Worm (Caenorhabditis elegans): Measurements from ENCODE around the gene cyd-1.
"Not testable (repeated sequence)": the region's sequence is repeated elsewhere in the genome, so short reads cannot be mapped to it uniquely, and the experiment has no call there.

Gene cyd-1

DNA sequence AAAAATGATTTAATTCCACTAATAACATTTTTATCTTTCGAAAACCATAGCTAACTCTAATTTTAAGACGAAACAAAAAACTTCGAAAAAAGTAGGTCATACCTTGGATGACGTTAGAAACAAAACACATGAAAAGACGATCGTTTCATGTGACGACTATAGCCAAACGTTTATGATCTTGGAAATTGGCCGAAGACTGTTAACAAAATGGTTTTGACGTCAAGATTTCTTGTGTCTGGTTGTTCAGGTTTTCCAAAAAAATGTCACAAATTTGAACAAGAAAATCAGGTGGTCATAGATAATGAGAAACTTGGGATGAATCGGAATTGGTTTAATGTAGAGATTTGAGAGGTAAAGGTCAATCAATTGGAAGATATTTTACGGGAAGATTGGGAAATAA lies 22.9 kb downstream of the cyd-1 start:
- no peak for TF ChIP-seq unc-62 (GFP tag; optimal IDR thresholded peaks at IDR 0.05)

- TF ChIP-seq unc-62 (GFP tag; optimal IDR thresholded peaks at IDR 0.05) = no peak
These were observed 23.9 kb downstream of the cyd-1 start for ce11 chrII:13004160-13004871.

DNA sequence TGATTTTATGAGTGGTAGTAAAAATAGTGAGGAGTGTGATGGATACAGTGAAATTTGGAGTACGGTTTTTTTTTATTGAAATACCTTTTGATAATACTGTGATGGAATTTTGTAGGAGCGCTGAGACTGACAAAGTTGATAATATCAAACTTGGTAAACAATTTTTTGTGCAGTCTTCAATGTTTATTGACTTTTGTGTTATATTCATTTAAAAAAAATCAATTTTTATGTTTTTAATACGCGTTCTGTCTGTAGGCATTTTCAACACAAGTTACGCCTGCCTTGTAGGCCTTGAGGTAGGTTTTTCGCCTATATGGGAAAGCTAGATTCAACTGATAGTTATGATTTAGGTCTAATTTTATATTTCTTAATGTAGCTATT lies 24.5 kb downstream of the cyd-1 start:
- TF ChIP-seq unc-62 (GFP tag; optimal IDR thresholded peaks at IDR 0.05) = no peak

ce11 chrII:13006283-13006682 lies 25.9 kb downstream of the cyd-1 start:
- no peak for TF ChIP-seq unc-62 (GFP tag; optimal IDR thresholded peaks at IDR 0.05)

DNA sequence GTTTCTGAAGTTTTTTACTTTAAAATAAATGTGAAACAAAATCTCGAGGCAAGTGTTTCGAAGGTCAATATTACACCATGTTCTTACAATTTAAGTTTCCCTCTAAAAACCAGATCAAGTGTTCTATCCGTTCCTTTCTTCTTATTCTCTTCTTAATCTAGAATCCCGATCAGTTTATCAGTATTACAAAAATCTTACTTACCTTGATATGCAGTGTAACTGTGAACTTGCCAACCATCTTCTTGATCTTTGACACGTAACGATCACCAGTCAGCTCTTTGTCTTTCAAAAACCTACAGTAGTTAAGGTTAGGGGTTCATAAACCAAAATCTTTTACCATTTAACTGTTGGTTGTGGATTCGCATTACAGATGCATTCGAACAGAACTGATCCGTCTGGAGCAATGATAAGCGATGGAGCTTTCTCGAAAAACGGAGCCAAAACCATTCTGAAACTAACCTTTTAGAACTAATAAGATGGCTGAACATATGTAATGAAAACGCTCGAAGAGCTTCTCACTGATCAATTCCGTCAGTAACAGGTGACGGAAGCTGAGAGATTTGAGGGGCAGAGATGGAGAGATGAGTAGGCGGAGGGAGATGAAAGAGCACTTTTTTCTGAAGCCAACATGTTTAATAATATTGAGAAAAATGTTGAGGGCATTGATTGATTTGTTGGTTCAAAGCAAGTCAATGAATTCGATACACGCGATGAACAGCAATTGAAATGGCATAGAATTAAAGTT lies 27.5 kb downstream of the cyd-1 start, which contains the start of gene oig-2:
TSS of gene oig-2 (minus strand) at position 448 of the 745 bp plus-strand sequence.
- TF ChIP-seq unc-62 (GFP tag; optimal IDR thresholded peaks at IDR 0.05) = no peak

DNA sequence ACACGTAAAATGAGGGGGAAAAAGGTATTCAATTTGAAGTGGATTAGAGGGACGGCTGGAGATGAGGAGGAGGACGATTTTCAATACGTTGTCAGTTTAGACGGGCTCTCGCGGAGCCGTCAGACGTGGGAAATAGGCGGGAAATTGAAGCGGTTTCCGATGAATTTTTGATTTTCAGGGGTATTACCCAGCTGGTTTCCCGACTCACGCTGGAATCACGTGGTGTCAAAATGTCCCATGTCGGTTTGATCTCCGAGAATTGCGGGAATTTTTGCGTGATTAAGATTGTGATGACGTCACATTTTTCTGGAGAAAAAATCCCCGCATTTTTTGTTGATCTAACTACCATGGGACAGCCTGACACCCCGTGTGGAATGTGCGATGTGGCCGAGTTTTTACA lies 32.3 kb downstream of the cyd-1 start:
- TF ChIP-seq unc-62 (GFP tag; optimal IDR thresholded peaks at IDR 0.05) = no peak

- TF ChIP-seq unc-62 (GFP tag; optimal IDR thresholded peaks at IDR 0.05) = no peak
These were observed 33.6 kb downstream of the cyd-1 start, which contains the start of gene F18A11.5 for ce11 chrII:13013966-13014365. Gene F18A11.5, minus strand, starts transcription at chrII:13014286.

- no peak for TF ChIP-seq unc-62 (GFP tag; optimal IDR thresholded peaks at IDR 0.05)
These were observed 42.2 kb downstream of the cyd-1 start for ce11 chrII:13022555-13022954.

DNA sequence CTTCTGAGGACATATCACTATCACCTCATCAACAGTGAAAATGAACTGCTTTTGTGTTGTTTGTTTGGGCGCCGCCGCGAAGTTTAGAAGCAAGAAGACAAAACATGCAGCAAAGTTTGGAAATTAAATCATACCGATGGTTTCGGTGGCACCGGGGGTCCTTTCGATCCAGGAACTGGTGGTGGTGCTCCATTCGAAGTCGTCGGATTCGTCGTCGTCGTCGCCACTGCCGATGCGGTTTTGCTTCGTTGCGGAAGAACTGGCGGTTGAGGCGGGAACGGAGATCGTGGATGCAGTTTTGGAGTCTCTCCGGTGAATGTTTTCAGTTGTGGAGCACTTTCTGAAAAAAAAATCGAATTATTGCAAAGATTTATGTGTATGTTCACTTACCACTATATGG lies 43.1 kb downstream of the cyd-1 start:
- TF ChIP-seq unc-62 (GFP tag; optimal IDR thresholded peaks at IDR 0.05) = no peak

- TF ChIP-seq unc-62 (GFP tag; optimal IDR thresholded peaks at IDR 0.05) = no peak
These were observed 45.5 kb downstream of the cyd-1 start, which contains the start of gene max-2 for ce11 chrII:13025794-13026412. Gene max-2, minus strand, starts transcription at chrII:13025844.

ce11 chrII:13029290-13030050 lies 49.1 kb downstream of the cyd-1 start:
- no peak for TF ChIP-seq unc-62 (GFP tag; optimal IDR thresholded peaks at IDR 0.05)

- no peak for TF ChIP-seq unc-62 (GFP tag; optimal IDR thresholded peaks at IDR 0.05)
These were observed 49.7 kb downstream of the cyd-1 start for ce11 chrII:13030051-13030437.

DNA sequence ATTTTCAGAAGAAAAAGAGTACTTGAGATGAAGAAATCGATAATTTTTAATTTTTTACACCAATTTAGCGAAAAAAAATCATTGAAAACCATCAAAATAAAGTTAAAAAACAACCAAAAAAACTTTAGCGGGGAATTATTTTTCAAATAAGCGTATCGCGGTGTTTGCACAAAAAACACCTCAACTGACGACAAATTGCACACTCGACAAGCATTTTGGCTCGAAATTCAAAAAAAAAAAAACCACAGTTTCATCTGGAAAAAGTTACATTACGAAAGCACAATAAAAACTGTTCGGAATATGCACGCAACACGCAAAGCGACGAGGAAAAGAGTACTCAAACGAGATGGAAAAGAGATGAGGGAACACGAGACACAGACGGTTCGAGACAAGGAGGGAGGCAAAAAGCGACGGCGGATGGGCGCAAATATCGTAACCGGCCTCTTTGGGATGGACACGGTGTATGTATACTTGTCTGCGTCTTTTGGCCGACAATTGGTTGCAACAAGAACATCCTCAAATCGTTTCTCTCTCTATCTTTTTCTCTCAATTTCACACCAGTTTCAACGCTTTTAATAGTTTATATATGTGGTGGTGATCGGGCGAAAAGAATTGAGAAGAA lies 50.3 kb downstream of the cyd-1 start:
- no peak for TF ChIP-seq unc-62 (GFP tag; optimal IDR thresholded peaks at IDR 0.05)

DNA sequence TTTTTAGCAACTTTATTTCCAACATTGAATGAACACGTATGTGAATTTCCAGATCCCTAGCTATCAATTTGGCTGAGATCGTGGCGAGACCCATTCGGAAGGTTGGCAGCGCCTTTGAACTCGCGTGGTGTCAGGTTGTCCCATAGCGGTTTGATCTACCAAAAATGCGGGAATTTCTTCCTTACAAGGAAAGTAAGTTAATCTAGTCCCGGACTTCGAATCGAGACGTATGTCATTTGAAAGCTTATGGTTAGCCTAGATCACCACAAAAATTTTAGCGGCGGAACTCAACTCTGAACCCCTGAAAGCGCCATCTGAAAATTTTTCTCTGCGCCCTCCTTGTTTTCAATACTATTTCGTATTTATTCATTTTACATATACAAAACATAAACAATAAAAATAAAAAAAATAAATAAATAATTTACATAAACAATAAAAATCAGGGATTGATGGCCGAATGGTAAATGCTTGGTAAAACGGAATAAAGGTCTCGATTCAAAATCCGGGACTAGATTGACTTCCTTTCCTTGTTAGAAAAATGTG lies 51.3 kb downstream of the cyd-1 start, which contains the start of gene F18A11.2:
TSS of gene F18A11.2 (plus strand) at position 51 of the 543 bp plus-strand sequence.
- not testable (repeated sequence) for TF ChIP-seq unc-62 (GFP tag; optimal IDR thresholded peaks at IDR 0.05)

DNA sequence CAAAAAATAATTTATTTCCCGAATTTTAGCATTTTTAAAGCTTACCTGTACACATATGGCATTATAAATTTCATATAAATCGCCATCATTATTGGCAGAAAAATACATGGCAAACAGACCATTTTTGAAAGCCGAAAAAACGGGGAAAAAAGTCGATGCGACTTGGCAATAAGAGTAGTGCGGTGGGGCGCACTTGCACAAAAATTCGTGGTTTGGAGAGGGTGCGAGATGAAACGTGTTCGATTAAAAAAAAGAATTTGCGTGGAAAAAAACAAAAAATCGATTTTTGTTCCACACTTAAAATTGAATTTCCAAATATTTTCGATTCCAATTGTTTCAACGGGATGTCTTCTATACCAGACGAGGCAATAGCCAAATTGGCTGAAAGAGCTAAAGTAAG lies 56.3 kb downstream of the cyd-1 start, which contains the start of gene F18A11.3:
TSS of gene F18A11.3 (minus strand) at position 125 of the 400 bp plus-strand sequence.
- TF ChIP-seq unc-62 (GFP tag; optimal IDR thresholded peaks at IDR 0.05) = no peak

Data from whole organism, dauer.